Worm (Caenorhabditis elegans) whole organism, young adult: Measurements from ENCODE around the gene sra-37.

ENCODE experiments used
- B0019.2 ChIP-seq: fragments of 200-800 bp; sonication (Bioruptor generic); conservative IDR thresholded peaks from 2 replicates; pipeline ENCODE4 v1.3.6; 2022; ENCODE audit warnings: missing genetic modification reagents, missing genetic modification characterization, missing compliant biosample characterization
- B0336.3 ChIP-seq: fragments of 200-800 bp; sonication (Bioruptor generic); IDR thresholded peaks from 2 replicates; pipeline ENCODE4 v1.3.6; 2022; ENCODE audit warnings: missing genetic modification characterization, missing compliant biosample characterization
- C06A6.2 ChIP-seq: fragments of 200-800 bp; sonication (Bioruptor generic); conservative IDR thresholded peaks from 2 replicates; pipeline ENCODE4 v1.3.6; 2022; ENCODE audit warnings: missing genetic modification characterization, missing compliant biosample characterization
- F49E8.2 ChIP-seq: sonication (generic microtip); optimal IDR thresholded peaks from 3 replicates; lab custom pipeline; 2017; ENCODE audit warnings: missing genetic modification characterization, mild to moderate bottlenecking, missing compliant biosample characterization, antibody characterized with exemption, moderate library complexity; ENCODE audit not compliant: insufficient read depth
- F55B11.4 ChIP-seq: sonication (generic microtip); optimal IDR thresholded peaks from 2 replicates; lab custom pipeline; 2016; ENCODE audit warnings: missing compliant biosample characterization, missing genetic modification characterization, borderline replicate concordance; ENCODE audit not compliant: insufficient read depth
- F57C9.4 ChIP-seq: sonication (generic microtip); optimal IDR thresholded peaks from 2 replicates; lab custom pipeline; 2017; ENCODE audit warnings: mild to moderate bottlenecking, missing genetic modification characterization, missing compliant biosample characterization
- T07F8.4 ChIP-seq: sonication (generic microtip); optimal IDR thresholded peaks from 2 replicates; lab custom pipeline; 2016; ENCODE audit warnings: mild to moderate bottlenecking, missing genetic modification characterization, moderate library complexity, missing compliant biosample characterization
- Y53F4B.3 ChIP-seq: fragments of 200-800 bp; sonication (Bioruptor generic); IDR thresholded peaks from 2 replicates; pipeline ENCODE4 v1.3.6; 2022; ENCODE audit warnings: missing genetic modification reagents, missing genetic modification characterization, missing compliant biosample characterization
- Y79H2A.3 ChIP-seq: fragments of 200-800 bp; sonication (Bioruptor generic); conservative IDR thresholded peaks from 2 replicates; pipeline ENCODE4 v1.3.6; 2022; ENCODE audit warnings: missing genetic modification reagents, missing genetic modification characterization, missing compliant biosample characterization
- akir-1 ChIP-seq: fragments of 200-800 bp; sonication (Bioruptor generic); optimal IDR thresholded peaks from 2 replicates; lab custom pipeline; 2018; ENCODE audit warnings: mild to moderate bottlenecking, missing genetic modification characterization, moderate library complexity, missing compliant biosample characterization
- aptf-3 ChIP-seq: fragments of 200-800 bp; sonication (Bioruptor generic); IDR thresholded peaks from 2 replicates; pipeline ENCODE4 v1.3.6; 2022; ENCODE audit warnings: missing genetic modification characterization, missing compliant biosample characterization
- attf-3 ChIP-seq: fragments of 200-800 bp; sonication (Bioruptor generic); conservative IDR thresholded peaks from 2 replicates; pipeline ENCODE4 v1.3.6; 2022; ENCODE audit warnings: missing genetic modification reagents, missing genetic modification characterization, missing compliant biosample characterization
- ceh-27 ChIP-seq: fragments of 200-800 bp; sonication (Bioruptor generic); optimal IDR thresholded peaks from 2 replicates; lab custom pipeline; 2018; ENCODE audit warnings: mild to moderate bottlenecking, missing genetic modification characterization, moderate library complexity, missing compliant biosample characterization
- chd-7 ChIP-seq: sonication (generic microtip); optimal IDR thresholded peaks from 2 replicates; lab custom pipeline; 2016; ENCODE audit warnings: mild to moderate bottlenecking, missing genetic modification characterization, moderate library complexity, missing compliant biosample characterization
- dpl-1 ChIP-seq: fragments of 150-350 bp; optimal IDR thresholded peaks from 2 replicates; lab custom pipeline; 2014; ENCODE audit warnings: missing biosample characterization, missing genetic modification reagents, missing genetic modification characterization
- efl-1 ChIP-seq: fragments of 150-350 bp; optimal IDR thresholded peaks from 2 replicates; lab custom pipeline; 2014; ENCODE audit warnings: missing biosample characterization, missing genetic modification reagents, missing genetic modification characterization
- egl-18 ChIP-seq: fragments of 200-800 bp; sonication (Bioruptor generic); IDR thresholded peaks from 2 replicates; pipeline ENCODE4 v1.3.6; 2022; ENCODE audit warnings: missing genetic modification reagents, missing genetic modification characterization, missing compliant biosample characterization
- egl-44 ChIP-seq: fragments of 200-800 bp; sonication (Bioruptor generic); IDR thresholded peaks from 2 replicates; pipeline ENCODE4 v1.3.6; 2022; ENCODE audit warnings: missing genetic modification reagents, missing genetic modification characterization, missing compliant biosample characterization
- ekl-4 ChIP-seq: fragments of 200-800 bp; sonication (Bioruptor generic); IDR thresholded peaks from 2 replicates; pipeline ENCODE4 v1.3.6; 2022; ENCODE audit warnings: missing genetic modification reagents, missing genetic modification characterization, missing compliant biosample characterization
- gei-17 ChIP-seq: fragments of 200-800 bp; sonication (Bioruptor generic); optimal IDR thresholded peaks from 2 replicates; lab custom pipeline; 2018; ENCODE audit warnings: mild to moderate bottlenecking, missing genetic modification characterization, missing compliant biosample characterization
- hlh-12 ChIP-seq: sonication (generic microtip); optimal IDR thresholded peaks from 2 replicates; lab custom pipeline; 2016; ENCODE audit warnings: missing genetic modification characterization, missing compliant biosample characterization
- hlh-26 ChIP-seq: fragments of 200-800 bp; sonication (Bioruptor generic); conservative IDR thresholded peaks from 2 replicates; pipeline ENCODE4 v1.3.6; 2022; ENCODE audit warnings: missing genetic modification reagents, missing genetic modification characterization, missing compliant biosample characterization
- hmg-1.2 ChIP-seq: fragments of 200-800 bp; sonication (Bioruptor generic); IDR thresholded peaks from 2 replicates; pipeline ENCODE4 v1.3.6; 2022; ENCODE audit warnings: missing genetic modification reagents, missing genetic modification characterization, missing compliant biosample characterization
- hmg-20 ChIP-seq: fragments of 200-800 bp; sonication (Bioruptor generic); IDR thresholded peaks from 2 replicates; pipeline ENCODE4 v1.3.6; 2022; ENCODE audit warnings: missing genetic modification reagents, missing genetic modification characterization, missing compliant biosample characterization
- hrde-1 ChIP-seq: sonication (generic microtip); optimal IDR thresholded peaks from 2 replicates; lab custom pipeline; 2016; ENCODE audit warnings: missing genetic modification characterization, mild to moderate bottlenecking, missing compliant biosample characterization, moderate library complexity, missing genotype, missing genetic modification reagents, borderline replicate concordance
- lin-35 ChIP-seq, 3 experiments: fragments of 150-350 bp in 2 of 3; sonication (generic microtip) in 1 of 3; optimal IDR thresholded peaks; 2 replicates each; lab custom pipeline; 2014 to 2018; ENCODE audit warnings: missing biosample characterization in 3 of 3, missing genetic modification characterization in 3 of 3, missing genetic modification reagents in 3 of 3
- lin-54 ChIP-seq: fragments of 200-800 bp; sonication (Bioruptor generic); optimal IDR thresholded peaks from 2 replicates; lab custom pipeline; 2018; ENCODE audit warnings: mild to moderate bottlenecking, missing genetic modification characterization, missing compliant biosample characterization
- lsy-27 ChIP-seq: sonication (generic microtip); optimal IDR thresholded peaks from 2 replicates; lab custom pipeline; 2017; ENCODE audit warnings: missing genetic modification characterization, mild to moderate bottlenecking, missing compliant biosample characterization, antibody characterized with exemption, missing genotype, borderline replicate concordance; ENCODE audit not compliant: insufficient read depth
- madf-10 ChIP-seq: sonication (generic microtip); optimal IDR thresholded peaks from 2 replicates; lab custom pipeline; 2016; ENCODE audit warnings: mild to moderate bottlenecking, missing genetic modification characterization, missing compliant biosample characterization
- madf-6 ChIP-seq: fragments of 200-800 bp; sonication (Bioruptor generic); IDR thresholded peaks from 2 replicates; pipeline ENCODE4 v1.3.6; 2022; ENCODE audit warnings: missing genetic modification reagents, missing genetic modification characterization, missing compliant biosample characterization
- madf-8 ChIP-seq: fragments of 200-800 bp; sonication (Bioruptor generic); conservative IDR thresholded peaks from 2 replicates; pipeline ENCODE4 v1.3.6; 2022; ENCODE audit warnings: missing genetic modification reagents, missing genetic modification characterization, missing compliant biosample characterization
- mel-28 ChIP-seq: sonication (generic microtip); optimal IDR thresholded peaks from 2 replicates; lab custom pipeline; 2016; ENCODE audit warnings: borderline replicate concordance, mild to moderate bottlenecking, missing genetic modification characterization, missing compliant biosample characterization
- mxl-1 ChIP-seq: sonication (generic microtip); optimal IDR thresholded peaks from 2 replicates; lab custom pipeline; 2016; ENCODE audit warnings: missing genetic modification characterization, missing compliant biosample characterization
- nfyb-1 ChIP-seq: fragments of 200-800 bp; sonication (Bioruptor generic); IDR thresholded peaks from 2 replicates; pipeline ENCODE4 v1.3.6; 2022; ENCODE audit warnings: missing genetic modification reagents, missing genetic modification characterization, missing compliant biosample characterization
- nhr-120 ChIP-seq: fragments of 200-800 bp; sonication (Bioruptor generic); IDR thresholded peaks from 2 replicates; pipeline ENCODE4 v1.3.6; 2022; ENCODE audit warnings: missing genetic modification characterization, missing compliant biosample characterization
- pbrm-1 ChIP-seq: fragments of 200-800 bp; sonication (Bioruptor generic); IDR thresholded peaks from 2 replicates; pipeline ENCODE4 v1.3.6; 2022; ENCODE audit warnings: missing genetic modification reagents, missing genetic modification characterization, missing compliant biosample characterization
- rec-8 ChIP-seq, 2 experiments: sonication (generic microtip); optimal IDR thresholded peaks; 2 replicates each; lab custom pipeline; 2016; ENCODE audit warnings: mild to moderate bottlenecking in 2 of 2, missing genetic modification characterization in 2 of 2, missing genetic modification reagents in 2 of 2, missing genotype in 2 of 2, missing biosample characterization in 1 of 2, missing compliant biosample characterization in 1 of 2, moderate library complexity in 1 of 2
- snpc-1.3 ChIP-seq: sonication (generic microtip); optimal IDR thresholded peaks from 2 replicates; lab custom pipeline; 2017; ENCODE audit warnings: missing genetic modification characterization, mild to moderate bottlenecking, missing compliant biosample characterization, antibody characterized with exemption, moderate library complexity, missing genotype, missing genetic modification reagents; ENCODE audit not compliant: insufficient read depth
- sptf-2 ChIP-seq: fragments of 200-800 bp; sonication (Bioruptor generic); optimal IDR thresholded peaks from 2 replicates; lab custom pipeline; 2018; ENCODE audit warnings: mild to moderate bottlenecking, missing genetic modification characterization, missing compliant biosample characterization
- tbx-9 ChIP-seq: sonication (generic microtip); optimal IDR thresholded peaks from 2 replicates; lab custom pipeline; 2016; ENCODE audit warnings: borderline replicate concordance, missing genetic modification characterization, inconsistent platforms, missing compliant biosample characterization
- tlf-1 ChIP-seq: fragments of 200-800 bp; sonication (Bioruptor generic); optimal IDR thresholded peaks from 2 replicates; lab custom pipeline; 2018; ENCODE audit warnings: mild to moderate bottlenecking, missing genetic modification characterization, missing compliant biosample characterization
- unc-130 ChIP-seq: sonication (generic microtip); optimal IDR thresholded peaks from 2 replicates; lab custom pipeline; 2016; ENCODE audit warnings: missing genetic modification reagents, missing genetic modification characterization, missing compliant biosample characterization
- ztf-18 ChIP-seq: sonication (generic microtip); optimal IDR thresholded peaks from 2 replicates; lab custom pipeline; 2016; ENCODE audit warnings: missing genotype, mild to moderate bottlenecking, missing genetic modification characterization, missing compliant biosample characterization
- ztf-26 ChIP-seq: sonication (generic microtip); optimal IDR thresholded peaks from 2 replicates; lab custom pipeline; 2017; ENCODE audit warnings: missing genetic modification characterization, missing compliant biosample characterization
- ztf-3 ChIP-seq: fragments of 200-800 bp; sonication (Bioruptor generic); optimal IDR thresholded peaks from 2 replicates; lab custom pipeline; 2018; ENCODE audit warnings: mild to moderate bottlenecking, missing genetic modification characterization, missing compliant biosample characterization

The sra-37 gene

DNA sequence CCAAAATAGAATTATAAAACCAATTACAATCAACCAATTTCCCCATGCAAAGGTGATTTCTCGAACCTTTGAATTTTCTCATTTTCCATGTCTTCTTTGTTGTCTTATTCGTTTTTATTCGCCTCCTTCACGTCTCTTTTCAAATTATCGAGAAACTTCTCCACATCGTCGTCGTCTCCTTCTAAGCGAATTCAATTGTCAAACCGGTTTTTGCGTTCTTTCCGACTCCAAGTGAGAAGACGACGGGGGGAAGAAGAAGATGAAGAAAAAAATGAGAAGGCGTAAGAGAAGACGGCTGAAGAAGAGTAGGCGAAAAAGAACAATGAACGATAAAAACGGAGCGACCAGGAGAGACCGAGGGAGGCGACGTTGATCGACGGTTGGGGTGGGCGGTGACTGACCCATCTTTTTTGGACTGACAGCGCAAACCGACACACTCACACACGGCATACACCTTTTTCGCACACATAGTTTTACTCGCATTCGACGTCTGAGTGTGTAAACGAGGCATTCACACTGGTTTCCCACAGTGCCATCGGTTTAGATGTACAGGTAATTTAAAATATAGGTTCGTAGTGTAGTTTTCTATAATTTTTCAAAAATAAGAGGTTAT, 27.3 kb upstream of the sra-37 start (continued):
- TF ChIP-seq hlh-12 (tag; lab: Kevin White, UChicago), result no peak

DNA sequence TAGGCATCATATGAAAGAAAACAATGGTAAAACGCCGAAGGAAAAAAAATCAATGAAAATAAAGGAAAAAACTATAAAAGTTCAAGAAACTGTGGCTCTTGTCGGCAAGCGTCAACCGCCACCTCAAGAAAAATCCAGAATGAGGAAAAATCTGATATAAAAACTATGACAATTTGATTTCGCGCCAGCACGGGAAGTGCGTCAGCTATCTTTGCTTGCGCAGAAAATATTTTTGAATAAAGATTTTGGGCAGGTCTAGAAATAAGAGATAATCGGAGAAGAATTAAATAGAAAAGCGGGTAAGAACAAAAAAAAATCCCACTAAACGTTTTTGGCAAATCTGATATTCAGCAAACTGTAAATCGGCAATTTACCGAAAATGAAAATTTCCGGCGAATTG, 25.0 kb upstream of the sra-37 start:
- no peak for TF ChIP-seq hrde-1 (tag; lab: Kevin White, UChicago)
- peak in 1 of 3 experiments; percentile 5 for TF ChIP-seq lin-35 (GFP tag; optimal IDR thresholded peaks at IDR 0.05; lab: Kevin White, UChicago)
- TF ChIP-seq lsy-27 (tag; lab: Kevin White, UChicago), result no peak
- TF ChIP-seq akir-1 (GFP tag; lab: Kevin White, UChicago), result no peak
- TF ChIP-seq ztf-3 (GFP tag; lab: Kevin White, UChicago), result no peak
- no peak for TF ChIP-seq Y53F4B.3 (GFP tag; lab: Robert Waterston, UW)
- TF ChIP-seq egl-44 (GFP tag; lab: Robert Waterston, UW), result no peak
- TF ChIP-seq aptf-3 (GFP tag; lab: Robert Waterston, UW), result no peak
- no peak for TF ChIP-seq hlh-12 (tag; lab: Kevin White, UChicago)
- no peak for TF ChIP-seq mel-28
- TF ChIP-seq F49E8.2 (tag; lab: Kevin White, UChicago), result no peak
- no peak for TF ChIP-seq tbx-9 (tag; lab: Kevin White, UChicago)
- no peak for TF ChIP-seq nfyb-1
- TF ChIP-seq B0019.2 (GFP tag; lab: Robert Waterston, UW), result 0 out of 2 replicates have a peak, but pooled peaks have one; percentile 2
- no peak for TF ChIP-seq nhr-120 (GFP tag; lab: Robert Waterston, UW)
- no peak for TF ChIP-seq madf-8 (GFP tag; lab: Robert Waterston, UW)
- no peak for TF ChIP-seq ekl-4 (GFP tag; lab: Robert Waterston, UW)
- peak; percentile 88 for TF ChIP-seq ztf-18 (tag; lab: Kevin White, UChicago)
- TF ChIP-seq lin-54, result peak; percentile 47
- no peak for TF ChIP-seq hmg-20 (GFP tag; lab: Robert Waterston, UW)
- no peak for TF ChIP-seq tlf-1
- no peak for TF ChIP-seq gei-17 (GFP tag; lab: Kevin White, UChicago)
- TF ChIP-seq attf-3 (GFP tag; lab: Robert Waterston, UW), result no peak
- TF ChIP-seq ceh-27 (GFP tag; lab: Kevin White, UChicago), result no peak
- TF ChIP-seq B0336.3 (GFP tag; lab: Robert Waterston, UW), result no peak
- peak; percentile 52 for TF ChIP-seq efl-1
- no peak for TF ChIP-seq F57C9.4 (tag; lab: Kevin White, UChicago)
- TF ChIP-seq C06A6.2 (GFP tag; lab: Robert Waterston, UW), result no peak
- TF ChIP-seq hmg-1.2, result no peak
- no peak for TF ChIP-seq unc-130 (GFP tag; lab: Kevin White, UChicago)
- TF ChIP-seq egl-18 (GFP tag; lab: Robert Waterston, UW), result no peak
- TF ChIP-seq pbrm-1, result 0 out of 2 replicates have a peak, but pooled peaks have one; percentile 20
- TF ChIP-seq hlh-26 (GFP tag; lab: Robert Waterston, UW), result no peak
- no peak for TF ChIP-seq chd-7
- TF ChIP-seq snpc-1.3 (tag; lab: Kevin White, UChicago), result no peak
- no peak for TF ChIP-seq T07F8.4 (tag; lab: Kevin White, UChicago)
- TF ChIP-seq sptf-2 (GFP tag; lab: Kevin White, UChicago), result no peak
- no peak for TF ChIP-seq madf-6
- TF ChIP-seq Y79H2A.3 (GFP tag; lab: Robert Waterston, UW), result no peak
- TF ChIP-seq F55B11.4 (tag; lab: Kevin White, UChicago), result no peak
- no peak for TF ChIP-seq ztf-26 (tag; lab: Kevin White, UChicago)
- no peak for TF ChIP-seq mxl-1
- no peak for TF ChIP-seq madf-10 (tag; lab: Kevin White, UChicago)
- no peak for TF ChIP-seq rec-8 (tag; optimal IDR thresholded peaks at IDR 0.05; lab: Kevin White, UChicago)
- peak; percentile 22 for TF ChIP-seq dpl-1
